Worm (Caenorhabditis elegans) whole organism, young adult: ENCODE results near the gene M79.2.

Experiments
- B0019.2 ChIP-seq: fragments of 200-800 bp; sonication (Bioruptor generic); conservative IDR thresholded peaks from 2 replicates; pipeline ENCODE4 v1.3.6; 2022; ENCODE audit warnings: missing genetic modification reagents, missing genetic modification characterization, missing compliant biosample characterization
- B0035.1 ChIP-seq: sonication (generic microtip); optimal IDR thresholded peaks from 2 replicates; lab custom pipeline; 2016; ENCODE audit warnings: missing genetic modification characterization, mild to moderate bottlenecking, missing compliant biosample characterization, missing genotype, missing genetic modification reagents
- B0336.3 ChIP-seq: fragments of 200-800 bp; sonication (Bioruptor generic); IDR thresholded peaks from 2 replicates; pipeline ENCODE4 v1.3.6; 2022; ENCODE audit warnings: missing genetic modification characterization, missing compliant biosample characterization
- C17E4.6 ChIP-seq: fragments of 200-800 bp; sonication (Bioruptor generic); IDR thresholded peaks from 2 replicates; pipeline ENCODE4 v1.3.6; 2022; ENCODE audit warnings: missing genetic modification reagents, missing genetic modification characterization, missing compliant biosample characterization
- F22D6.2 ChIP-seq: sonication (generic microtip); optimal IDR thresholded peaks from 2 replicates; lab custom pipeline; 2016; ENCODE audit warnings: mild to moderate bottlenecking, missing genetic modification characterization, missing compliant biosample characterization
- F33H1.4 ChIP-seq: fragments of 200-800 bp; sonication (Bioruptor generic); IDR thresholded peaks from 2 replicates; pipeline ENCODE4 v1.3.6; 2022; ENCODE audit warnings: missing genetic modification reagents, missing genetic modification characterization, missing compliant biosample characterization
- F39B2.1 ChIP-seq: fragments of 200-800 bp; sonication (Bioruptor generic); IDR thresholded peaks from 2 replicates; pipeline ENCODE4 v1.3.6; 2022; ENCODE audit warnings: missing genetic modification reagents, missing genetic modification characterization, missing compliant biosample characterization
- F49E8.2 ChIP-seq: sonication (generic microtip); optimal IDR thresholded peaks from 3 replicates; lab custom pipeline; 2017; ENCODE audit warnings: missing genetic modification characterization, mild to moderate bottlenecking, missing compliant biosample characterization, antibody characterized with exemption, moderate library complexity; ENCODE audit not compliant: insufficient read depth
- K12H6.12 ChIP-seq: fragments of 200-800 bp; sonication (Bioruptor generic); optimal IDR thresholded peaks from 2 replicates; lab custom pipeline; 2018; ENCODE audit warnings: mild to moderate bottlenecking, missing genetic modification characterization, missing compliant biosample characterization
- Y56A3A.18 ChIP-seq: fragments of 200-800 bp; sonication (Bioruptor generic); IDR thresholded peaks from 2 replicates; pipeline ENCODE4 v1.3.6; 2022; ENCODE audit warnings: missing genetic modification reagents, missing genetic modification characterization, missing compliant biosample characterization
- Y95B8A.8 ChIP-seq: fragments of 200-800 bp; sonication (Bioruptor generic); IDR thresholded peaks from 2 replicates; pipeline ENCODE4 v1.3.6; 2022; ENCODE audit warnings: missing genetic modification reagents, missing genetic modification characterization, missing compliant biosample characterization
- aptf-2 ChIP-seq: fragments of 200-800 bp; sonication (Bioruptor generic); conservative IDR thresholded peaks from 2 replicates; pipeline ENCODE4 v1.3.6; 2022; ENCODE audit warnings: missing genetic modification reagents, missing genetic modification characterization, missing compliant biosample characterization
- atf-7 ChIP-seq: sonication (generic microtip); optimal IDR thresholded peaks from 2 replicates; lab custom pipeline; 2017; ENCODE audit warnings: mild to moderate bottlenecking, missing genetic modification characterization, missing compliant biosample characterization
- attf-5 ChIP-seq: fragments of 200-800 bp; sonication (Bioruptor generic); optimal IDR thresholded peaks from 2 replicates; lab custom pipeline; 2018; ENCODE audit warnings: mild to moderate bottlenecking, missing genetic modification characterization, missing compliant biosample characterization
- bed-1 ChIP-seq: fragments of 200-800 bp; sonication (Bioruptor generic); IDR thresholded peaks from 2 replicates; pipeline ENCODE4 v1.3.6; 2022; ENCODE audit warnings: missing genetic modification reagents, missing genetic modification characterization, missing compliant biosample characterization
- cebp-1 ChIP-seq, 2 experiments: fragments of 200-800 bp in 1 of 2; sonication (Bioruptor generic) in 1 of 2; sonication (generic microtip) in 1 of 2; IDR thresholded peaks in 1 of 2; optimal IDR thresholded peaks in 1 of 2; 2 replicates each; pipeline versions ENCODE4 v1.3.6 to Lab custom; 2017 to 2022; ENCODE audit warnings: missing compliant biosample characterization in 2 of 2, missing genetic modification characterization in 2 of 2, mild to moderate bottlenecking in 1 of 2, missing genetic modification reagents in 1 of 2, moderate library complexity in 1 of 2
- dox-1 ChIP-seq: fragments of 200-800 bp; sonication (Bioruptor generic); IDR thresholded peaks from 2 replicates; pipeline ENCODE4 v1.3.6; 2022; ENCODE audit warnings: missing genetic modification reagents, missing genetic modification characterization, missing compliant biosample characterization
- efl-1 ChIP-seq: fragments of 150-350 bp; optimal IDR thresholded peaks from 2 replicates; lab custom pipeline; 2014; ENCODE audit warnings: missing biosample characterization, missing genetic modification reagents, missing genetic modification characterization
- ekl-4 ChIP-seq: fragments of 200-800 bp; sonication (Bioruptor generic); IDR thresholded peaks from 2 replicates; pipeline ENCODE4 v1.3.6; 2022; ENCODE audit warnings: missing genetic modification reagents, missing genetic modification characterization, missing compliant biosample characterization
- hmg-1.2 ChIP-seq: fragments of 200-800 bp; sonication (Bioruptor generic); IDR thresholded peaks from 2 replicates; pipeline ENCODE4 v1.3.6; 2022; ENCODE audit warnings: missing genetic modification reagents, missing genetic modification characterization, missing compliant biosample characterization
- hrde-1 ChIP-seq: sonication (generic microtip); optimal IDR thresholded peaks from 2 replicates; lab custom pipeline; 2016; ENCODE audit warnings: missing genetic modification characterization, mild to moderate bottlenecking, missing compliant biosample characterization, moderate library complexity, missing genotype, missing genetic modification reagents, borderline replicate concordance
- hsf-1 ChIP-seq: fragments of 200-800 bp; sonication (Bioruptor generic); IDR thresholded peaks from 2 replicates; pipeline ENCODE4 v1.3.6; 2022; ENCODE audit warnings: missing genetic modification reagents, missing genetic modification characterization, missing compliant biosample characterization
- lag-1 ChIP-seq: fragments of 200-800 bp; sonication (Bioruptor generic); IDR thresholded peaks from 2 replicates; pipeline ENCODE4 v1.3.6; 2022; ENCODE audit warnings: missing genetic modification reagents, missing genetic modification characterization, missing compliant biosample characterization
- lin-40 ChIP-seq: sonication (generic microtip); optimal IDR thresholded peaks from 2 replicates; lab custom pipeline; 2016; ENCODE audit warnings: missing genetic modification characterization, mild to moderate bottlenecking, missing compliant biosample characterization, missing genotype, missing genetic modification reagents
- madf-6 ChIP-seq: fragments of 200-800 bp; sonication (Bioruptor generic); IDR thresholded peaks from 2 replicates; pipeline ENCODE4 v1.3.6; 2022; ENCODE audit warnings: missing genetic modification reagents, missing genetic modification characterization, missing compliant biosample characterization
- mel-28 ChIP-seq: sonication (generic microtip); optimal IDR thresholded peaks from 2 replicates; lab custom pipeline; 2016; ENCODE audit warnings: borderline replicate concordance, mild to moderate bottlenecking, missing genetic modification characterization, missing compliant biosample characterization
- nfya-2 ChIP-seq: fragments of 200-800 bp; sonication (Bioruptor generic); IDR thresholded peaks from 2 replicates; pipeline ENCODE4 v1.3.6; 2022; ENCODE audit warnings: missing genetic modification reagents, missing genetic modification characterization, missing compliant biosample characterization
- nfyb-1 ChIP-seq: fragments of 200-800 bp; sonication (Bioruptor generic); IDR thresholded peaks from 2 replicates; pipeline ENCODE4 v1.3.6; 2022; ENCODE audit warnings: missing genetic modification reagents, missing genetic modification characterization, missing compliant biosample characterization
- nhr-80 ChIP-seq: sonication (generic microtip); optimal IDR thresholded peaks from 2 replicates; lab custom pipeline; 2016; ENCODE audit warnings: missing genetic modification characterization, missing compliant biosample characterization
- nhr-90 ChIP-seq: sonication (generic microtip); optimal IDR thresholded peaks from 2 replicates; lab custom pipeline; 2016; ENCODE audit warnings: missing genotype, mild to moderate bottlenecking, missing genetic modification characterization, missing compliant biosample characterization
- rpc-1 ChIP-seq, 2 experiments: fragments of 150-350 bp in 1 of 2; sonication (generic microtip) in 1 of 2; optimal IDR thresholded peaks; 2 replicates each; lab custom pipeline; 2014 to 2018; ENCODE audit warnings: missing biosample characterization in 1 of 2, missing genetic modification characterization in 1 of 2, missing genetic modification reagents in 1 of 2, missing genotype in 1 of 2
- snpc-4 ChIP-seq, 5 experiments: fragments of 150-350 bp in 1 of 5; sonication (generic microtip) in 4 of 5; optimal IDR thresholded peaks; 2 replicates each; lab custom pipeline; 2014 to 2018; ENCODE audit warnings: missing genetic modification characterization in 5 of 5, missing biosample characterization in 3 of 5, antibody characterized with exemption in 2 of 5, mild to moderate bottlenecking in 2 of 5, missing compliant biosample characterization in 2 of 5, missing genotype in 2 of 5, moderate library complexity in 2 of 5, missing genetic modification reagents in 1 of 5
- somi-1 ChIP-seq: fragments of 200-800 bp; sonication (Bioruptor generic); optimal IDR thresholded peaks from 2 replicates; lab custom pipeline; 2018; ENCODE audit warnings: mild to moderate bottlenecking, missing genetic modification characterization, missing compliant biosample characterization
- tbp1 ChIP-seq: fragments of 200-800 bp; sonication (Bioruptor generic); optimal IDR thresholded peaks from 2 replicates; lab custom pipeline; 2018; ENCODE audit warnings: mild to moderate bottlenecking, missing genetic modification characterization, missing compliant biosample characterization
- ztf-26 ChIP-seq: sonication (generic microtip); optimal IDR thresholded peaks from 2 replicates; lab custom pipeline; 2017; ENCODE audit warnings: missing genetic modification characterization, missing compliant biosample characterization
- ztf-28 ChIP-seq: fragments of 200-800 bp; sonication (Bioruptor generic); IDR thresholded peaks from 2 replicates; pipeline ENCODE4 v1.3.6; 2022; ENCODE audit warnings: missing genetic modification reagents, missing genetic modification characterization, missing compliant biosample characterization
- ztf-3 ChIP-seq: fragments of 200-800 bp; sonication (Bioruptor generic); optimal IDR thresholded peaks from 2 replicates; lab custom pipeline; 2018; ENCODE audit warnings: mild to moderate bottlenecking, missing genetic modification characterization, missing compliant biosample characterization

Gene M79.2

ce11 chrX:10645148-10645547, 16.5 kb upstream of the M79.2 start:
- TF ChIP-seq B0336.3 = no peak
- no peak for TF ChIP-seq attf-5 (GFP tag; lab: Kevin White, UChicago)
- no peak for TF ChIP-seq nfyb-1 (GFP tag; lab: Robert Waterston, UW)
- TF ChIP-seq Y95B8A.8 (GFP tag; lab: Robert Waterston, UW) = no peak
- no peak for TF ChIP-seq B0035.1 (tag; lab: Kevin White, UChicago)
- peak; percentile 53 for TF ChIP-seq nhr-80 (tag; lab: Kevin White, UChicago)
- TF ChIP-seq bed-1 (GFP tag; lab: Robert Waterston, UW) = no peak
- TF ChIP-seq aptf-2 = no peak

ce11 chrX:10640578-10640977, 12.0 kb upstream of the M79.2 start:
- TF ChIP-seq F22D6.2 (tag; lab: Kevin White, UChicago) (no peak), cebp-1 (GFP tag; IDR thresholded peaks at IDR 0.05; lab: Robert Waterston, UW) (peak; percentile 56; the same call in 1 of the 2 replicates), cebp-1 (tag; optimal IDR thresholded peaks at IDR 0.05; lab: Kevin White, UChicago) (peak; percentile 83)

ce11 chrX:10639403-10639812, 10.8 kb upstream of the M79.2 start:
- TF ChIP-seq nhr-90 (tag; lab: Kevin White, UChicago) = no peak
- no peak for TF ChIP-seq C17E4.6 (GFP tag; lab: Robert Waterston, UW)
- no peak for TF ChIP-seq ztf-28 (GFP tag; lab: Robert Waterston, UW)
- no peak for TF ChIP-seq mel-28
- no peak for TF ChIP-seq K12H6.12 (tag; lab: Kevin White, UChicago)
- TF ChIP-seq ztf-26 (tag; lab: Kevin White, UChicago) = no peak
- TF ChIP-seq B0019.2 (GFP tag; lab: Robert Waterston, UW) = no peak
- no peak for TF ChIP-seq madf-6 (GFP tag; lab: Robert Waterston, UW)
- TF ChIP-seq efl-1 = no peak
- TF ChIP-seq snpc-4 (GFP tag; optimal IDR thresholded peaks at IDR 0.05; lab: Kevin White, UChicago) = no peak
- TF ChIP-seq snpc-4 (tag; optimal IDR thresholded peaks at IDR 0.05; lab: Kevin White, UChicago) = peak in 1 of 4 experiments; percentile 19
- no peak for TF ChIP-seq F33H1.4 (GFP tag; lab: Robert Waterston, UW)
- peak; percentile 89 for TF ChIP-seq atf-7 (tag; lab: Kevin White, UChicago)
- TF ChIP-seq hsf-1 (GFP tag; lab: Robert Waterston, UW) = no peak
- TF ChIP-seq ztf-3 = no peak
- no peak for TF ChIP-seq lag-1 (GFP tag; lab: Robert Waterston, UW)
- TF ChIP-seq F49E8.2 = no peak
- TF ChIP-seq tbp1 (GFP tag; lab: Kevin White, UChicago) = peak; percentile 8
- no peak for TF ChIP-seq hmg-1.2 (GFP tag; lab: Robert Waterston, UW)
- no peak for TF ChIP-seq rpc-1 (optimal IDR thresholded peaks at IDR 0.05; lab: Kevin White, UChicago)
- no peak for TF ChIP-seq rpc-1 (tag; optimal IDR thresholded peaks at IDR 0.05; lab: Kevin White, UChicago)
- no peak for TF ChIP-seq ekl-4
- no peak for TF ChIP-seq Y56A3A.18
- TF ChIP-seq B0035.1 (tag; lab: Kevin White, UChicago) = no peak
- TF ChIP-seq somi-1 (GFP tag; lab: Kevin White, UChicago) = peak; percentile 41
- TF ChIP-seq lin-40 = peak; percentile 63
- TF ChIP-seq nfya-2 (GFP tag; lab: Robert Waterston, UW) = no peak
- TF ChIP-seq attf-5 (GFP tag; lab: Kevin White, UChicago) = no peak
- TF ChIP-seq nhr-80 (tag; lab: Kevin White, UChicago) = peak; percentile 94
- TF ChIP-seq dox-1 (GFP tag; lab: Robert Waterston, UW) = 0 out of 2 replicates have a peak, but pooled peaks have one; percentile 40
- TF ChIP-seq cebp-1 (GFP tag; IDR thresholded peaks at IDR 0.05; lab: Robert Waterston, UW) = no peak
- peak; percentile 43 for TF ChIP-seq cebp-1 (tag; optimal IDR thresholded peaks at IDR 0.05; lab: Kevin White, UChicago)
- TF ChIP-seq hrde-1 (tag; lab: Kevin White, UChicago) = no peak
- no peak for TF ChIP-seq F39B2.1 (GFP tag; lab: Robert Waterston, UW)
